Fruit fly (Drosophila melanogaster) whole organism, embryonic: ENCODE measurements around the gene c12.1.

ENCODE experiments used
- Bteb2 ChIP-seq: fragments of 200-800 bp; sonication (Bioruptor generic); optimal IDR thresholded peaks from 2 replicates; lab custom pipeline; 2016; ENCODE audit warnings: missing biosample characterization, missing genetic modification characterization
- CG1024 ChIP-seq: fragments of 200-800 bp; sonication (Bioruptor generic); IDR thresholded peaks from 2 replicates; pipeline ENCODE4 v1.3.6; 2022; ENCODE audit warnings: missing biosample characterization, missing genetic modification characterization
- CG10959 ChIP-seq: fragments of 200-800 bp; sonication (Bioruptor generic); IDR thresholded peaks from 2 replicates; pipeline ENCODE4 v1.3.6; 2022; ENCODE audit warnings: missing biosample characterization, missing genetic modification characterization
- CG11723 ChIP-seq: fragments of 200-800 bp; sonication (Bioruptor generic); optimal IDR thresholded peaks from 2 replicates; lab custom pipeline; 2017; ENCODE audit warnings: missing biosample characterization, mild to moderate bottlenecking, missing genetic modification characterization
- CG12219 ChIP-seq: fragments of 200-800 bp; sonication (Bioruptor generic); optimal IDR thresholded peaks from 3 replicates; lab custom pipeline; 2018; ENCODE audit warnings: missing biosample characterization, mild to moderate bottlenecking, missing genetic modification characterization
- CG12236 ChIP-seq: fragments of 200-800 bp; sonication (Bioruptor generic); optimal IDR thresholded peaks from 2 replicates; lab custom pipeline; 2016; ENCODE audit warnings: missing biosample characterization, missing genetic modification characterization
- CG12299 ChIP-seq: fragments of 200-800 bp; sonication (Bioruptor generic); optimal IDR thresholded peaks from 2 replicates; lab custom pipeline; 2018; ENCODE audit warnings: missing biosample characterization, mild to moderate bottlenecking, missing genetic modification characterization
- CG17612 ChIP-seq: fragments of 200-800 bp; sonication (Bioruptor generic); IDR thresholded peaks from 2 replicates; pipeline ENCODE4 v1.3.6; 2022; ENCODE audit warnings: missing biosample characterization, missing genetic modification characterization
- CG17802 ChIP-seq: fragments of 200-800 bp; sonication (Bioruptor generic); optimal IDR thresholded peaks from 2 replicates; lab custom pipeline; 2018; ENCODE audit warnings: missing biosample characterization, mild to moderate bottlenecking, missing genetic modification characterization, moderate library complexity
- CG18599 ChIP-seq: fragments of 200-800 bp; sonication (Bioruptor generic); optimal IDR thresholded peaks from 3 replicates; lab custom pipeline; 2017; ENCODE audit warnings: missing biosample characterization, missing genetic modification characterization, mild to moderate bottlenecking, moderate library complexity, missing genetic modification reagents
- CG3065 ChIP-seq: fragments of 200-800 bp; sonication (Bioruptor generic); optimal IDR thresholded peaks from 2 replicates; lab custom pipeline; 2016; ENCODE audit warnings: missing biosample characterization, missing genetic modification characterization
- CG32767 ChIP-seq: fragments of 200-800 bp; sonication (Bioruptor generic); IDR thresholded peaks from 2 replicates; pipeline ENCODE4 v1.3.6; 2022; ENCODE audit warnings: missing biosample characterization, missing genetic modification characterization
- CG3281 ChIP-seq: fragments of 200-800 bp; sonication (Bioruptor generic); optimal IDR thresholded peaks from 3 replicates; lab custom pipeline; 2017; ENCODE audit warnings: missing biosample characterization, mild to moderate bottlenecking, missing genetic modification characterization
- CG3407 ChIP-seq: fragments of 200-800 bp; sonication (Bioruptor generic); optimal IDR thresholded peaks from 2 replicates; lab custom pipeline; 2018; ENCODE audit warnings: missing biosample characterization, mild to moderate bottlenecking, missing genetic modification characterization
- CG3838 ChIP-seq: fragments of 200-800 bp; sonication (Bioruptor generic); optimal IDR thresholded peaks from 3 replicates; lab custom pipeline; 2016; ENCODE audit warnings: missing biosample characterization, missing genetic modification characterization
- CG42726 ChIP-seq: fragments of 200-800 bp; sonication (Bioruptor generic); IDR thresholded peaks from 2 replicates; pipeline ENCODE4 v1.3.6; 2022; ENCODE audit warnings: missing biosample characterization, missing genetic modification characterization; ENCODE audit not compliant: partially characterized antibody
- CG4820 ChIP-seq: fragments of 200-800 bp; sonication (Bioruptor generic); optimal IDR thresholded peaks from 3 replicates; lab custom pipeline; 2016; ENCODE audit warnings: missing biosample characterization, missing genetic modification characterization
- CG6683 ChIP-seq: fragments of 200-800 bp; sonication (Bioruptor generic); optimal IDR thresholded peaks from 2 replicates; lab custom pipeline; 2017; ENCODE audit warnings: missing biosample characterization, mild to moderate bottlenecking, missing genetic modification characterization, missing genetic modification reagents
- CG6765 ChIP-seq: fragments of 200-800 bp; sonication (Bioruptor generic); optimal IDR thresholded peaks from 3 replicates; lab custom pipeline; 2017; ENCODE audit warnings: missing biosample characterization, mild to moderate bottlenecking, missing genetic modification characterization
- CG7271 ChIP-seq: fragments of 200-800 bp; sonication (Bioruptor generic); optimal IDR thresholded peaks from 2 replicates; lab custom pipeline; 2018; ENCODE audit warnings: missing biosample characterization, mild to moderate bottlenecking, missing genetic modification characterization, moderate library complexity
- CG8290 ChIP-seq, 3 experiments: fragments of 200-800 bp; sonication (Bioruptor generic); optimal IDR thresholded peaks; 2 replicates each; lab custom pipeline; 2016 to 2019; ENCODE audit warnings: missing biosample characterization in 3 of 3, missing genetic modification characterization in 3 of 3, mild to moderate bottlenecking in 2 of 3, moderate library complexity in 1 of 3
- CG9437 ChIP-seq: fragments of 200-800 bp; sonication (Bioruptor generic); optimal IDR thresholded peaks from 2 replicates; lab custom pipeline; 2018; ENCODE audit warnings: missing biosample characterization, mild to moderate bottlenecking, missing genetic modification characterization
- CoRest ChIP-seq: fragments of 200-800 bp; sonication (Bioruptor generic); optimal IDR thresholded peaks from 3 replicates; lab custom pipeline; 2018; ENCODE audit warnings: missing biosample characterization, mild to moderate bottlenecking, missing genetic modification characterization, moderate library complexity
- Dref ChIP-seq: fragments of 200-800 bp; sonication (Bioruptor generic); IDR thresholded peaks from 2 replicates; pipeline ENCODE4 v1.3.6; 2022; ENCODE audit warnings: missing biosample characterization, missing genetic modification characterization
- E2f1 ChIP-seq: fragments of 200-800 bp; sonication (Bioruptor generic); IDR thresholded peaks from 2 replicates; pipeline ENCODE4 v1.3.6; 2022; ENCODE audit warnings: missing biosample characterization, missing genetic modification characterization
- Gsc ChIP-seq: fragments of 200-800 bp; sonication (Bioruptor generic); IDR thresholded peaks from 2 replicates; pipeline ENCODE4 v1.3.6; 2022; ENCODE audit warnings: missing biosample characterization, missing genetic modification characterization
- HLH3B ChIP-seq: fragments of 200-800 bp; sonication (Bioruptor generic); IDR thresholded peaks from 2 replicates; pipeline ENCODE4 v1.3.6; 2022; ENCODE audit warnings: missing biosample characterization, missing genetic modification characterization
- Hr51 ChIP-seq, 2 experiments: fragments of 200-800 bp; sonication (Bioruptor generic); optimal IDR thresholded peaks; 2 replicates in 1 of 2; 3 replicates in 1 of 2; lab custom pipeline; 2016 to 2018; ENCODE audit warnings: missing biosample characterization in 2 of 2, missing genetic modification characterization in 2 of 2, mild to moderate bottlenecking in 1 of 2, moderate library complexity in 1 of 2
- abd-A ChIP-seq: fragments of 200-800 bp; sonication (Bioruptor generic); optimal IDR thresholded peaks from 3 replicates; lab custom pipeline; 2019; ENCODE audit warnings: missing biosample characterization, mild to moderate bottlenecking, missing genetic modification characterization, moderate library complexity
- ash1 ChIP-seq: fragments of 200-800 bp; sonication (Bioruptor generic); optimal IDR thresholded peaks from 2 replicates; lab custom pipeline; 2018; ENCODE audit warnings: missing biosample characterization, mild to moderate bottlenecking, missing genetic modification characterization
- bbx ChIP-seq: fragments of 200-800 bp; sonication (Bioruptor generic); IDR thresholded peaks from 2 replicates; pipeline ENCODE4 v1.3.6; 2022; ENCODE audit warnings: missing biosample characterization, missing genetic modification characterization; ENCODE audit not compliant: partially characterized antibody
- bowl ChIP-seq: fragments of 200-800 bp; sonication (Bioruptor generic); IDR thresholded peaks from 2 replicates; pipeline ENCODE4 v1.3.6; 2022; ENCODE audit warnings: missing biosample characterization, missing genetic modification characterization
- dan ChIP-seq: fragments of 200-800 bp; sonication (Bioruptor generic); IDR thresholded peaks from 2 replicates; pipeline ENCODE4 v1.3.6; 2022; ENCODE audit warnings: missing biosample characterization, missing genetic modification characterization
- dimm ChIP-seq: fragments of 200-800 bp; sonication (Bioruptor generic); IDR thresholded peaks from 2 replicates; pipeline ENCODE4 v1.3.6; 2022; ENCODE audit warnings: missing biosample characterization, missing genetic modification characterization
- dpn ChIP-seq, 2 experiments: fragments of 200-800 bp; sonication (Bioruptor generic); optimal IDR thresholded peaks; 3 replicates each; lab custom pipeline; 2016; ENCODE audit warnings: missing biosample characterization in 2 of 2, missing genetic modification characterization in 2 of 2
- fd3F ChIP-seq: fragments of 200-800 bp; sonication (Bioruptor generic); optimal IDR thresholded peaks from 2 replicates; lab custom pipeline; 2018; ENCODE audit warnings: missing biosample characterization, mild to moderate bottlenecking, missing genetic modification characterization, moderate library complexity
- fd96Cb ChIP-seq: fragments of 200-800 bp; sonication (Bioruptor generic); optimal IDR thresholded peaks from 2 replicates; lab custom pipeline; 2018; ENCODE audit warnings: missing biosample characterization, mild to moderate bottlenecking, missing genetic modification characterization, moderate library complexity
- gce ChIP-seq: fragments of 200-800 bp; sonication (Bioruptor generic); IDR thresholded peaks from 3 replicates; pipeline ENCODE4 v1.3.6; 2022; ENCODE audit warnings: missing biosample characterization, missing genetic modification characterization
- gcm ChIP-seq: fragments of 200-800 bp; sonication (Bioruptor generic); optimal IDR thresholded peaks from 2 replicates; lab custom pipeline; 2019; ENCODE audit warnings: missing biosample characterization, mild to moderate bottlenecking, missing genetic modification characterization, moderate library complexity
- grn ChIP-seq: fragments of 200-800 bp; sonication (Bioruptor generic); optimal IDR thresholded peaks from 3 replicates; lab custom pipeline; 2017; ENCODE audit warnings: missing biosample characterization, missing genetic modification characterization
- her ChIP-seq: fragments of 200-800 bp; sonication (Bioruptor generic); optimal IDR thresholded peaks from 2 replicates; lab custom pipeline; 2016; ENCODE audit warnings: missing biosample characterization, missing genetic modification characterization
- insv ChIP-seq, 2 experiments: fragments of 200-800 bp; sonication (Bioruptor generic); optimal IDR thresholded peaks; 3 replicates each; lab custom pipeline; 2016 to 2018; ENCODE audit warnings: missing biosample characterization in 2 of 2, missing genetic modification characterization in 2 of 2
- inv ChIP-seq: fragments of 200-800 bp; sonication (Bioruptor generic); IDR thresholded peaks from 2 replicates; pipeline ENCODE4 v1.3.6; 2022; ENCODE audit warnings: missing biosample characterization, missing genetic modification characterization; ENCODE audit not compliant: partially characterized antibody
- run ChIP-seq: fragments of 200-800 bp; sonication (Bioruptor generic); optimal IDR thresholded peaks from 3 replicates; lab custom pipeline; 2018; ENCODE audit warnings: missing biosample characterization, mild to moderate bottlenecking, missing genetic modification characterization
- sens-2 ChIP-seq: fragments of 200-800 bp; sonication (Bioruptor generic); IDR thresholded peaks from 2 replicates; pipeline ENCODE4 v1.3.6; 2022; ENCODE audit warnings: missing biosample characterization, missing genetic modification characterization
- sqz ChIP-seq: fragments of 200-800 bp; sonication (Bioruptor generic); optimal IDR thresholded peaks from 3 replicates; lab custom pipeline; 2018; ENCODE audit warnings: missing biosample characterization, mild to moderate bottlenecking, missing genetic modification characterization
- stwl ChIP-seq: fragments of 200-800 bp; sonication (Bioruptor generic); optimal IDR thresholded peaks from 3 replicates; lab custom pipeline; 2018; ENCODE audit warnings: missing biosample characterization, mild to moderate bottlenecking, missing genetic modification characterization, moderate library complexity

The c12.1 gene

dm6 chrX:9352112-9353096 lies 33.4 kb upstream of the c12.1 start (continued):
- TF ChIP-seq Gsc (GFP tag; lab: Robert Waterston, UW) = 0 out of 2 replicates have a peak, but pooled peaks have one; percentile 15
- TF ChIP-seq E2f1 (GFP tag; lab: Robert Waterston, UW) = peak; percentile 70
- peak; percentile 50 for TF ChIP-seq CG3838
- peak; percentile 32; the same call in 1 of the 3 replicates for TF ChIP-seq gce (GFP tag; lab: Robert Waterston, UW)
- TF ChIP-seq CG7271 (tag; lab: Kevin White, UChicago) = no peak
- TF ChIP-seq grn = peak; percentile 22
- TF ChIP-seq CG17802 (tag; lab: Kevin White, UChicago) = peak; percentile 41
- 0 out of 2 replicates have a peak, but pooled peaks have one; percentile 24 for TF ChIP-seq CG1024 (GFP tag; lab: Robert Waterston, UW)
- TF ChIP-seq CG3065 (GFP tag; lab: Kevin White, UChicago) = no peak
- TF ChIP-seq gcm (GFP tag; lab: Kevin White, UChicago) = peak; percentile 60
- peak; percentile 77 to 78 for TF ChIP-seq dpn (GFP tag; optimal IDR thresholded peaks at IDR 0.05; lab: Kevin White, UChicago)
- peak; percentile 85 for TF ChIP-seq CG12219 (GFP tag; lab: Kevin White, UChicago)
- TF ChIP-seq Hr51 (GFP tag; optimal IDR thresholded peaks at IDR 0.05; lab: Kevin White, UChicago) = peak; percentile 37 to 89
- peak; percentile 77 for TF ChIP-seq Bteb2 (GFP tag; lab: Kevin White, UChicago)
- TF ChIP-seq CG42726 (GFP tag; lab: Robert Waterston, UW) = no peak
- no peak; the same call in 1 of the 2 replicates for TF ChIP-seq bowl (GFP tag; lab: Robert Waterston, UW)
- TF ChIP-seq CG3281 (GFP tag; lab: Kevin White, UChicago) = peak; percentile 91
- TF ChIP-seq her (GFP tag; lab: Kevin White, UChicago) = peak; percentile 40
- no peak for TF ChIP-seq stwl (tag; lab: Kevin White, UChicago)
- peak; percentile 66 for TF ChIP-seq CG4820 (GFP tag; lab: Kevin White, UChicago)
- TF ChIP-seq insv (GFP tag; optimal IDR thresholded peaks at IDR 0.05; lab: Kevin White, UChicago) = no peak
- TF ChIP-seq bbx (GFP tag; lab: Robert Waterston, UW) = no peak
- peak; percentile 88 for TF ChIP-seq HLH3B
- no peak for TF ChIP-seq Dref (GFP tag; lab: Robert Waterston, UW)
- TF ChIP-seq sqz (GFP tag; lab: Kevin White, UChicago) = peak; percentile 59
- TF ChIP-seq dan = no peak
- no peak for TF ChIP-seq dimm (GFP tag; lab: Robert Waterston, UW)
- TF ChIP-seq CG3407 (GFP tag; lab: Kevin White, UChicago) = peak; percentile 47
- TF ChIP-seq CG6765 (GFP tag; lab: Kevin White, UChicago) = peak; percentile 82
- TF ChIP-seq CG6683 (GFP tag; lab: Kevin White, UChicago) = peak; percentile 73
- peak; percentile 66 for TF ChIP-seq CG32767 (GFP tag; lab: Robert Waterston, UW)
- TF ChIP-seq CG10959 = peak; percentile 43
- TF ChIP-seq CG12236 (GFP tag; lab: Kevin White, UChicago) = no peak
- peak; percentile 83 for TF ChIP-seq fd96Cb (tag; lab: Kevin White, UChicago)
- TF ChIP-seq sens-2 = peak; percentile 69
- TF ChIP-seq run (tag; lab: Kevin White, UChicago) = peak; percentile 70
- TF ChIP-seq CoRest (tag; lab: Kevin White, UChicago) = peak; percentile 86
- peak; percentile 58 for TF ChIP-seq CG11723
- TF ChIP-seq CG17612 (GFP tag; lab: Robert Waterston, UW) = peak; percentile 50; the same call in 1 of the 2 replicates
- TF ChIP-seq CG12299 (tag; lab: Kevin White, UChicago) = peak; percentile 75
- TF ChIP-seq inv (GFP tag; lab: Robert Waterston, UW) = no peak
- peak; percentile 92 for TF ChIP-seq CG18599 (GFP tag; lab: Kevin White, UChicago)
- peak; percentile 68 for TF ChIP-seq CG9437 (GFP tag; lab: Kevin White, UChicago)
- TF ChIP-seq CG8290 (GFP tag; optimal IDR thresholded peaks at IDR 0.05; lab: Kevin White, UChicago) = no peak
- TF ChIP-seq CG8290 (tag; optimal IDR thresholded peaks at IDR 0.05; lab: Kevin White, UChicago) = peak in 1 of 2 experiments; percentile 88
- no peak for TF ChIP-seq ash1 (GFP tag; lab: Kevin White, UChicago)
- TF ChIP-seq fd3F = peak; percentile 58
- TF ChIP-seq abd-A (tag; lab: Kevin White, UChicago) = peak; percentile 62
